Worm (Caenorhabditis elegans) whole organism, L4/young adult: ENCODE measurements around the gene R144.11.

Experiments
- W03F9.2 ChIP-seq: fragments of 150-350 bp; optimal IDR thresholded peaks from 2 replicates; lab custom pipeline; 2014; ENCODE audit warnings: missing biosample characterization, missing genetic modification characterization
- dao-5 ChIP-seq: sonication (generic microtip); optimal IDR thresholded peaks from 2 replicates; lab custom pipeline; 2016; ENCODE audit warnings: missing genotype, missing genetic modification characterization, moderate library complexity, missing compliant biosample characterization
- him-1 ChIP-seq: sonication (generic microtip); optimal IDR thresholded peaks from 2 replicates; lab custom pipeline; 2016; ENCODE audit warnings: missing genotype, missing genetic modification reagents, missing genetic modification characterization, missing compliant biosample characterization

Gene R144.11

ce11 chrIII:5024393-5024964 is 15.8 kb upstream of the R144.11 start, which contains the start of gene pcf-11:
pcf-11 (plus strand) TSS chrIII:5024914.
- TF ChIP-seq W03F9.2 (tag; lab: Kevin White, UChicago) (peak; percentile 34), dao-5 (tag; lab: Kevin White, UChicago) (no peak)

ce11 chrIII:5023642-5024041 is 15.0 kb upstream of the R144.11 start:
- TF ChIP-seq dao-5 (tag; lab: Kevin White, UChicago): no peak
- TF ChIP-seq W03F9.2 (tag; lab: Kevin White, UChicago): no peak
- no peak for TF ChIP-seq him-1 (tag; lab: Kevin White, UChicago)

DNA sequence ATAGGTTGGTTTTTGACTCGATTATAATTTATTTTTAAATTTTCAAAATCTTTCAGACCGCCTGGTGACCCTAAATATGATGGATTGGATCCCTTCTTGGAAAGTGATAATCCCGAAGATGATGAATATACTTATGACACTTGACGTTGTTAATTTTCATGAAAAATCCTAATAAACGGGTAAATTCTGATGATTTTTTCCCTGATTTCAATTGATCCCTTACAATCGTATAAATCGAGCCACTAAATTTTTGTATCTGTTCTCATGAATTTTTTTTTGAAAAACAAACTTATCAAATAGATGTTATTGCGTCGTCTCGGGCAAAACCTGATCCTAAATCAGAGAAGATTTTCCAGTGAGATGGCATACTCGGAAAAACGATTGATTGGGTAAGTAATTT is 14.3 kb upstream of the R144.11 start, which contains the start of gene R144.13:
R144.13 (plus strand) TSS at position 301 of the 400 bp plus-strand sequence.
- TF ChIP-seq dao-5 (tag; lab: Kevin White, UChicago) (no peak), W03F9.2 (tag; lab: Kevin White, UChicago) (no peak), him-1 (tag; lab: Kevin White, UChicago) (no peak)

DNA sequence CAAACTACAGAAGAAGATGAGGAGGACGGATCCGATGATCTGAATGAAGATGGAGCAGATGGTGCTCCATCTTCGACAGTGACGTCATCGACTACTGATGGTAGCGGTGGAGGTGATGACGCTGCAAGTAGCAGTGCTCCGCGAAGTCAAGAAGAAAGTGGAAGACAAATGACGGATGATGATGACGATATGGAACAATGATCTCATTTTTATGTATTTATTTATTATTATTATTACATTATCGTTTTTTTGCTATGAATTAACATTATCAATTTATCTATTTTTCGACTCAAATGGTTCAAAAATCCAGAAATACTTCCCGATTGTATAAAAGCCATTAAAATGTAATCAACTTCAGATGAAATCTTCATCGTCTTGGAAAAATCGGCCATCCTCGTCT is 13.1 kb upstream of the R144.11 start, which contains the start of gene R144.3:
R144.3 (plus strand) TSS at position 301 of the 400 bp plus-strand sequence.
- TF ChIP-seq dao-5 (tag; lab: Kevin White, UChicago): no peak
- no peak for TF ChIP-seq W03F9.2 (tag; lab: Kevin White, UChicago)
- TF ChIP-seq him-1 (tag; lab: Kevin White, UChicago): no peak

DNA sequence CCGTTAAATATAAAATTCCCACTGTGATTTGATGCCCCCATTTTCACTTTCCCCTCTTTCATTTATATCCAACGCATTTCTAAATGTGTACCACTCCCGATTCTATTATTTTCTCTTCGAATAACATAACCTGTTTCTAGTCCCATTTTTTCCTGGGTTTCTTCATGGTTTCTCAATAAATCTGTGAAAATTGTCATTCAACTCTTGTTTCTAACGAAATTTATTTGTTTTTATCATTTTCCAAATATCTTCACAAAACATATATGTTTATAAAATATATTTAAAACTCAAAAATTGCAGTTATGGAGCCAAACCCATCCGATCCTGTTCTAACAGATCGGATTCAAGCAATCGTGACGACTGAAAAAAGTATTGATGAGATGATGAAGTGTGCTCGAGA is 12.3 kb upstream of the R144.11 start, which contains the start of gene mdt-11:
mdt-11 (plus strand) TSS at position 301 of the 400 bp plus-strand sequence.
- TF ChIP-seq dao-5 (tag; lab: Kevin White, UChicago) (no peak), him-1 (tag; lab: Kevin White, UChicago) (no peak), W03F9.2 (tag; lab: Kevin White, UChicago) (no peak)

DNA sequence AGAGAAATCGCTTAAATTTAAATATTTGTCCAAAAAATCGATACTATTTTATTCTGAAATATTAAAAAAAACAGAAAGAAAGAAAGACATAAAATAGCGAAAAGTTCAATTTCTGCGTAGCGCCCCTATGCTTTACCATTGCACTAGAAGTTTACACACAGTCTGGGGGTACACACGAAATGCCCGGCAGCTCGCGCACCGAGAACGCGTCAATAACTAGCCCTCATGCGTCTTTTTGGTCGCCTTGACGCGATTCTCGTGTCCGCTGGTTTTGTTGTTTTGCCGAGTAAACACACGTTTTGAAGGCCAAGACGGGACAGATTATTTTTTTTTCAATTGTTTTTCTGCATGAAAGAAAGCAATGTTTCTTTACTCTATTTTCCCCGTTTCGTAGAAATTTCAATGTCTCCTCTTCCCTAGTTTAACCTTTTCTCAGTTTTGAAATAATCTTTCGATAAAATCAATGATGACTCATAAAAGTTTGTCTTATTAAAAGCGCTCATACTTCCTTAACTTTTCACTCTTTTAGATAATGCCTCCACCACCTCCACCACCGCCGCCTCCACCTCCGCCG is 9.6 kb upstream of the R144.11 start, which contains the start of gene wip-1:
wip-1 (plus strand) TSS at position 524 of the 574 bp plus-strand sequence.
- TF ChIP-seq him-1 (tag; lab: Kevin White, UChicago) (peak; percentile 98), dao-5 (tag; lab: Kevin White, UChicago) (peak; percentile 72), W03F9.2 (tag; lab: Kevin White, UChicago) (peak; percentile 98)

DNA sequence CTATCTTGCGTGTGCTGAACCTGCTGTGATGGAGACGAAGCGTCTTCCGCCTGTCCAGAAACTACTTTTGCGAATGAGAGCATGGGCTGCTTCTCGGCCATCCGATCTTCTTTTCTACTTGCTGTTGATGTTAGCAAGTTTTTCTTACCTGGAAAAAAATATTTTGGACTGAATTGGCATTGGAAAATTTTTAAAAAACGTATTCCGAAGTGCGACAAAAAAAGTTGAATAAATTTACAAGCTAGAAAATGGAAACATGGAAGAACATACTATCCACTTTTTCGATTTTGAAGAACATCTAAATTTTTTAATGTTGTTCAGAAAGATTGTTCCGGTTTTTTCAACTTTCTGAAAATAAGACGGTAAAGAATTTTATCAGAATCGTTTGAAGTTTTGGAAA is 8.9 kb upstream of the R144.11 start, which contains the start of gene larp-1:
larp-1 (minus strand) TSS at position 101 of the 400 bp plus-strand sequence.
- no peak for TF ChIP-seq W03F9.2 (tag; lab: Kevin White, UChicago)
- no peak for TF ChIP-seq dao-5 (tag; lab: Kevin White, UChicago)
- TF ChIP-seq him-1 (tag; lab: Kevin White, UChicago): no peak

- TF ChIP-seq him-1 (tag; lab: Kevin White, UChicago) (peak; percentile 67), W03F9.2 (tag; lab: Kevin White, UChicago) (peak; percentile 57), dao-5 (tag; lab: Kevin White, UChicago) (no peak)
These were observed 5.3 kb upstream of the R144.11 start for ce11 chrIII:5013915-5014346.

ce11 chrIII:5012460-5012859 is 3.8 kb upstream of the R144.11 start:
- TF ChIP-seq him-1 (tag; lab: Kevin White, UChicago) (no peak), W03F9.2 (tag; lab: Kevin White, UChicago) (no peak), dao-5 (tag; lab: Kevin White, UChicago) (no peak)

- no peak for TF ChIP-seq him-1 (tag; lab: Kevin White, UChicago)
- no peak for TF ChIP-seq W03F9.2 (tag; lab: Kevin White, UChicago)
- TF ChIP-seq dao-5 (tag; lab: Kevin White, UChicago): no peak
These were observed 2.1 kb upstream of the R144.11 start for ce11 chrIII:5010723-5011122.

ce11 chrIII:5006881-5007280 is 1.7 kb downstream of the R144.11 start, which contains the start of gene R144.12:
R144.12 (minus strand) TSS chrIII:5006981.
- TF ChIP-seq him-1 (tag; lab: Kevin White, UChicago) (no peak), W03F9.2 (tag; lab: Kevin White, UChicago) (no peak), dao-5 (tag; lab: Kevin White, UChicago) (no peak)

DNA sequence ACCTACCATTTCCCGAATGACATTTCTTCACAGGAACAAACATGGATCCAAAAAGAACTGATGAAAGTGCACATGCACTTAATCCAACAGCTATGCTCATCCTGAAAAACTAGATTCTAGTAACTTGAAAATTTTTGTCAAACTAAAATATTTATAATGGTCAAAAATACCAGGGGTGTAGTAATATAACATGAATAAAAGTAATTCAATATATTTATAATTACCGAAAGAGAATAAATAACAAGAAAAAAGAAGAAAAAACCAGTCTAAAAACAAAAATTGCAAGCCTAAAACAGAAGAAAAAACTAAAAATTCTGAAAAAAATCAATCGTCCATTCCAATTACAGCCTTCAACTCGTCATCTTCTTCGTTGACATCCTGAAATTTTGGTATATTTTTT is 4.0 kb downstream of the R144.11 start, which contains the start of gene R144.6:
R144.6 (minus strand) TSS at position 101 of the 400 bp plus-strand sequence.
- TF ChIP-seq dao-5 (tag; lab: Kevin White, UChicago) (no peak), W03F9.2 (tag; lab: Kevin White, UChicago) (no peak), him-1 (tag; lab: Kevin White, UChicago) (no peak)

DNA sequence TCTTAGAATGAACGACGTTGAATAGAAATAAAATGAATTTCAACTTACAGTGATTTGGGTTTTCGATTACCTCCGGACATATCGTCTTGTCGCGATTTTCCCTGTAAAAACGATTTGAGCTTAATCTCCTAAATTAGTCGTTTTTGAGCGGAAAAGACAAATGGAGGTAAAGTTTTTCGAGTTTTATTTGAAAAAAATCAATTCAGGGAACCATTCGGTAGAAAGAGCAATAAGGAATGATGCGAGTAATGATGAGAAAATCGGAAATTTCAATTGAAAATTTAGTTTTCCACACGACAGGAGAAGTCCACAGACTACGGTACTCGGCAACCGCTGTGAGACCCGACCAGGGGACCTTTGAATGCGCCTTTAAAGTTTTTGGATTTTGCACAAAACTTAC is 6.4 kb downstream of the R144.11 start, which contains the start of gene R144.10:
R144.10 (minus strand) TSS at position 101 of the 400 bp plus-strand sequence.
- TF ChIP-seq him-1 (tag; lab: Kevin White, UChicago) (no peak), dao-5 (tag; lab: Kevin White, UChicago) (no peak), W03F9.2 (tag; lab: Kevin White, UChicago) (no peak)
